Fruit fly (Drosophila melanogaster) whole organism, embryonic: ENCODE data around the gene Gorab.

Experiments
- CG12104 ChIP-seq: fragments of 200-800 bp; sonication (Bioruptor generic); optimal IDR thresholded peaks from 3 replicates; lab custom pipeline; 2016; ENCODE audit warnings: missing biosample characterization, missing genetic modification characterization
- CG30431 ChIP-seq: fragments of 200-800 bp; sonication (Bioruptor generic); optimal IDR thresholded peaks from 2 replicates; lab custom pipeline; 2017; ENCODE audit warnings: missing biosample characterization, missing genetic modification characterization
- CG3163 ChIP-seq: fragments of 200-800 bp; sonication (Bioruptor generic); optimal IDR thresholded peaks from 3 replicates; lab custom pipeline; 2016; ENCODE audit warnings: missing biosample characterization, missing genetic modification characterization
- Hmr ChIP-seq: fragments of 200-800 bp; sonication (Bioruptor generic); optimal IDR thresholded peaks from 3 replicates; lab custom pipeline; 2017; ENCODE audit warnings: mild to moderate bottlenecking, missing biosample characterization, missing genetic modification reagents, missing genetic modification characterization
- Trl ChIP-seq, 3 experiments: fragments of >200 bp in 2 of 3; fragments of 200-800 bp in 1 of 3; sonication (Bioruptor generic) in 1 of 3; optimal IDR thresholded peaks; 2 replicates in 1 of 3; 3 replicates in 2 of 3; lab custom pipeline; 2016 to 2017; ENCODE audit warnings: missing biosample characterization in 1 of 3, missing genetic modification characterization in 1 of 3
- cato ChIP-seq: fragments of 200-800 bp; sonication (Bioruptor generic); optimal IDR thresholded peaks from 2 replicates; lab custom pipeline; 2016; ENCODE audit warnings: missing biosample characterization, missing genetic modification characterization, borderline replicate concordance
- crc ChIP-seq: fragments of 200-800 bp; sonication (Bioruptor generic); optimal IDR thresholded peaks from 2 replicates; lab custom pipeline; 2016; ENCODE audit warnings: missing biosample characterization, missing genetic modification characterization
- dm ChIP-seq: fragments of 200-800 bp; sonication (Bioruptor generic); optimal IDR thresholded peaks from 3 replicates; lab custom pipeline; 2016; ENCODE audit warnings: missing biosample characterization, missing genetic modification characterization
- exex ChIP-seq: fragments of 200-800 bp; sonication (Bioruptor generic); optimal IDR thresholded peaks from 4 replicates; lab custom pipeline; 2018; ENCODE audit warnings: missing biosample characterization, mild to moderate bottlenecking, missing genetic modification characterization, moderate library complexity
- ind ChIP-seq: fragments of 200-800 bp; sonication (Bioruptor generic); optimal IDR thresholded peaks from 3 replicates; lab custom pipeline; 2016; ENCODE audit warnings: missing biosample characterization, missing genetic modification characterization
- tin ChIP-seq: fragments of 200-800 bp; sonication (Bioruptor generic); optimal IDR thresholded peaks from 3 replicates; lab custom pipeline; 2016; ENCODE audit warnings: missing biosample characterization, missing genetic modification characterization

DNA sequence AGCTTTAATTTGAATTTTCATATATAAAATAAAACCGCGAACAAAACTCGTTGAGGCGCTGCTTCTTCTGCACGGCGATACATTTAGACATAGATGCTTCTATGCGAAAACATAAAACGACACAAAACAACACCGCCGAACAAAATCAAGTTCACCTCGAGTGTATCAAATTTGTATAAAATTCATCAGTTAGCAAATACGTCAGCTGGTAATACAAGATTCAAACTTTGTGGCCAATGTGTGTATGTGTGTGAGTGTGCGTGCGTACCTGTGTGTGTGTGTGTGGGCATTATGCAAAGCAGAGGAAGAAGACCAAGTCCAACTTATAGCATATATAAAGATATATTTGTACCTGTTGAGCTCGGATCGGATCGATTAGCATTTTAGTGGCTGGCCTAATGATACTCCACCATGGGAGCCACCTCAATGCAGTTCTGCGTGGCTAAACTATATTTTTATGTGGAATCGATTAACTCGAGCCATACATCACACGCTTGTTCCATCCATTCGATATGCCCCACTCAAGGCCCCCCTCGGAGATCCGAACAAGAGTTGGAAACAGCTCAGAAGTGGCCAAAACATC lies 34.1 kb downstream of the Gorab start:
- TF ChIP-seq Trl (optimal IDR thresholded peaks at IDR 0.05; lab: Kevin White, UChicago) (no peak), Trl (GFP tag; optimal IDR thresholded peaks at IDR 0.05; lab: Kevin White, UChicago) (no peak), cato (no peak), CG3163 (no peak), crc (GFP tag; lab: Kevin White, UChicago) (no peak), exex (tag; lab: Kevin White, UChicago) (no peak), CG30431 (GFP tag; lab: Kevin White, UChicago) (no peak), tin (no peak), Hmr (no peak), CG12104 (no peak), dm (no peak), ind (GFP tag; lab: Kevin White, UChicago) (no peak)
